Fruit fly (Drosophila melanogaster) whole organism, embryonic: Measurements from ENCODE around the gene ND-39.

Experiments
- Asciz ChIP-seq: fragments of 200-800 bp; sonication (Bioruptor generic); optimal IDR thresholded peaks from 2 replicates; lab custom pipeline; 2017; ENCODE audit warnings: missing biosample characterization, mild to moderate bottlenecking, missing genetic modification characterization, missing genetic modification reagents
- CG10147 ChIP-seq: fragments of 200-800 bp; sonication (Bioruptor generic); optimal IDR thresholded peaks from 2 replicates; lab custom pipeline; 2019; ENCODE audit warnings: missing biosample characterization, mild to moderate bottlenecking, missing genetic modification characterization, moderate library complexity
- CG10267 ChIP-seq: fragments of 200-800 bp; sonication (Bioruptor generic); optimal IDR thresholded peaks from 2 replicates; lab custom pipeline; 2018; ENCODE audit warnings: missing biosample characterization, mild to moderate bottlenecking, missing genetic modification characterization, moderate library complexity
- CG10543 ChIP-seq: fragments of 200-800 bp; sonication (Bioruptor generic); optimal IDR thresholded peaks from 3 replicates; lab custom pipeline; 2017; ENCODE audit warnings: missing biosample characterization, mild to moderate bottlenecking, missing genetic modification characterization, moderate library complexity
- CG10979 ChIP-seq: fragments of 200-800 bp; sonication (Bioruptor generic); optimal IDR thresholded peaks from 2 replicates; lab custom pipeline; 2018; ENCODE audit warnings: missing biosample characterization, mild to moderate bottlenecking, missing genetic modification characterization, moderate library complexity
- CG11093 ChIP-seq: fragments of 200-800 bp; sonication (Bioruptor generic); IDR thresholded peaks from 3 replicates; pipeline ENCODE4 v1.3.6; 2022; ENCODE audit warnings: missing biosample characterization, missing genetic modification characterization
- CG11247 ChIP-seq: fragments of 200-800 bp; sonication (Bioruptor generic); IDR thresholded peaks from 2 replicates; pipeline ENCODE4 v1.3.6; 2022; ENCODE audit warnings: missing biosample characterization, missing genetic modification characterization
- CG11504 ChIP-seq: fragments of 200-800 bp; sonication (Bioruptor generic); optimal IDR thresholded peaks from 3 replicates; lab custom pipeline; 2019; ENCODE audit warnings: missing biosample characterization, mild to moderate bottlenecking, missing genetic modification characterization, moderate library complexity
- CG13894 ChIP-seq: fragments of 200-800 bp; sonication (Bioruptor generic); optimal IDR thresholded peaks from 3 replicates; lab custom pipeline; 2018; ENCODE audit warnings: missing biosample characterization, mild to moderate bottlenecking, missing genetic modification characterization, moderate library complexity
- CG16815 ChIP-seq: fragments of 200-800 bp; sonication (Bioruptor generic); optimal IDR thresholded peaks from 3 replicates; lab custom pipeline; 2017; ENCODE audit warnings: missing biosample characterization, mild to moderate bottlenecking, missing genetic modification characterization
- CG17829 ChIP-seq: fragments of 200-800 bp; optimal IDR thresholded peaks from 2 replicates; lab custom pipeline; 2019; ENCODE audit warnings: missing biosample characterization, mild to moderate bottlenecking, missing genetic modification characterization, moderate library complexity
- CG1792 ChIP-seq: fragments of 200-800 bp; sonication (Bioruptor generic); optimal IDR thresholded peaks from 2 replicates; lab custom pipeline; 2016; ENCODE audit warnings: missing biosample characterization, missing genetic modification characterization
- CG30403 ChIP-seq: fragments of 200-800 bp; sonication (Bioruptor generic); optimal IDR thresholded peaks from 3 replicates; lab custom pipeline; 2016; ENCODE audit warnings: missing biosample characterization, missing genetic modification characterization
- CG31441 ChIP-seq: fragments of 200-800 bp; sonication (Bioruptor generic); IDR thresholded peaks from 2 replicates; pipeline ENCODE4 v1.3.6; 2022; ENCODE audit warnings: missing biosample characterization, missing genetic modification characterization
- CG32767 ChIP-seq: fragments of 200-800 bp; sonication (Bioruptor generic); IDR thresholded peaks from 2 replicates; pipeline ENCODE4 v1.3.6; 2022; ENCODE audit warnings: missing biosample characterization, missing genetic modification characterization
- CG34422 ChIP-seq: fragments of 200-800 bp; sonication (Bioruptor generic); IDR thresholded peaks from 3 replicates; pipeline ENCODE4 v1.3.6; 2022; ENCODE audit warnings: missing biosample characterization, missing genetic modification characterization
- CG4730 ChIP-seq: fragments of 200-800 bp; sonication (Bioruptor generic); IDR thresholded peaks from 2 replicates; pipeline ENCODE4 v1.3.6; 2022; ENCODE audit warnings: missing biosample characterization, missing genetic modification characterization
- CG6689 ChIP-seq: fragments of 200-800 bp; sonication (Bioruptor generic); IDR thresholded peaks from 2 replicates; pipeline ENCODE4 v1.3.6; 2022; ENCODE audit warnings: missing biosample characterization, missing genetic modification characterization
- CG6854 ChIP-seq: fragments of 200-800 bp; sonication (Bioruptor generic); optimal IDR thresholded peaks from 3 replicates; lab custom pipeline; 2017; ENCODE audit warnings: missing biosample characterization, mild to moderate bottlenecking, missing genetic modification characterization
- CG7928 ChIP-seq: fragments of 200-800 bp; sonication (Bioruptor generic); optimal IDR thresholded peaks from 2 replicates; lab custom pipeline; 2017; ENCODE audit warnings: missing biosample characterization, mild to moderate bottlenecking, missing genetic modification characterization
- CG8359 ChIP-seq: fragments of 200-800 bp; sonication (Bioruptor generic); optimal IDR thresholded peaks from 2 replicates; lab custom pipeline; 2017; ENCODE audit warnings: missing biosample characterization, mild to moderate bottlenecking, missing genetic modification characterization, borderline replicate concordance
- CG9215 ChIP-seq: fragments of 200-800 bp; sonication (Bioruptor generic); IDR thresholded peaks from 2 replicates; pipeline ENCODE4 v1.3.6; 2022; ENCODE audit warnings: missing biosample characterization, missing genetic modification characterization
- CG9932 ChIP-seq: fragments of 200-800 bp; sonication (Bioruptor generic); IDR thresholded peaks from 2 replicates; pipeline ENCODE4 v1.3.6; 2022; ENCODE audit warnings: missing biosample characterization, missing genetic modification characterization
- CHES-1-like ChIP-seq: fragments of 200-800 bp; sonication (Bioruptor generic); optimal IDR thresholded peaks from 2 replicates; lab custom pipeline; 2016; ENCODE audit warnings: missing biosample characterization, missing genetic modification characterization
- Dek ChIP-seq: fragments of 200-800 bp; sonication (Bioruptor generic); optimal IDR thresholded peaks from 3 replicates; lab custom pipeline; 2019; ENCODE audit warnings: missing biosample characterization, mild to moderate bottlenecking, missing genetic modification characterization, moderate library complexity
- E2f1 ChIP-seq: fragments of 200-800 bp; sonication (Bioruptor generic); IDR thresholded peaks from 2 replicates; pipeline ENCODE4 v1.3.6; 2022; ENCODE audit warnings: missing biosample characterization, missing genetic modification characterization
- Ets65A ChIP-seq: fragments of 200-800 bp; sonication (Bioruptor generic); peaks from one replicate; lab custom pipeline; 2016; ENCODE audit warnings: missing biosample characterization, missing genetic modification characterization
- Gug ChIP-seq: fragments of 200-800 bp; sonication (Bioruptor generic); IDR thresholded peaks from 4 replicates; pipeline ENCODE4 v1.3.6; 2022; ENCODE audit warnings: missing biosample characterization, missing genetic modification characterization
- Mes4 ChIP-seq: fragments of 200-800 bp; sonication (Bioruptor generic); optimal IDR thresholded peaks from 2 replicates; lab custom pipeline; 2016; ENCODE audit warnings: missing biosample characterization, missing genetic modification characterization
- Oaz ChIP-seq: fragments of 200-800 bp; sonication (Bioruptor generic); IDR thresholded peaks from 2 replicates; pipeline ENCODE4 v1.3.6; 2022; ENCODE audit warnings: missing biosample characterization, missing genetic modification characterization
- PHDP ChIP-seq: fragments of 200-800 bp; sonication (Bioruptor generic); optimal IDR thresholded peaks from 3 replicates; lab custom pipeline; 2018; ENCODE audit warnings: missing biosample characterization, mild to moderate bottlenecking, missing genetic modification characterization, moderate library complexity
- Trl ChIP-seq, 3 experiments: fragments of >200 bp in 2 of 3; fragments of 200-800 bp in 1 of 3; sonication (Bioruptor generic) in 1 of 3; optimal IDR thresholded peaks; 2 replicates in 1 of 3; 3 replicates in 2 of 3; lab custom pipeline; 2016 to 2017; ENCODE audit warnings: missing biosample characterization in 1 of 3, missing genetic modification characterization in 1 of 3
- cad ChIP-seq: fragments of >200 bp; optimal IDR thresholded peaks from 2 replicates; lab custom pipeline; 2017; ENCODE audit warnings: missing biosample characterization, missing genetic modification characterization
- cas ChIP-seq: fragments of 200-800 bp; sonication (Bioruptor generic); IDR thresholded peaks from 2 replicates; pipeline ENCODE4 v1.3.6; 2022; ENCODE audit warnings: missing biosample characterization, missing genetic modification characterization
- caup ChIP-seq: fragments of 200-800 bp; sonication (Bioruptor generic); optimal IDR thresholded peaks from 3 replicates; lab custom pipeline; 2017; ENCODE audit warnings: missing biosample characterization, mild to moderate bottlenecking, missing genetic modification characterization, moderate library complexity; ENCODE audit not compliant: severe bottlenecking
- dm ChIP-seq: fragments of 200-800 bp; sonication (Bioruptor generic); optimal IDR thresholded peaks from 3 replicates; lab custom pipeline; 2016; ENCODE audit warnings: missing biosample characterization, missing genetic modification characterization
- ems ChIP-seq: fragments of 200-800 bp; sonication (Bioruptor generic); optimal IDR thresholded peaks from 3 replicates; lab custom pipeline; 2016; ENCODE audit warnings: missing biosample characterization, missing genetic modification characterization
- fu2 ChIP-seq: fragments of 200-800 bp; sonication (Bioruptor generic); optimal IDR thresholded peaks from 2 replicates; lab custom pipeline; 2016; ENCODE audit warnings: missing biosample characterization, missing genetic modification characterization
- gsb ChIP-seq: fragments of 200-800 bp; sonication (Bioruptor generic); IDR thresholded peaks from 2 replicates; pipeline ENCODE4 v1.3.6; 2022; ENCODE audit warnings: missing biosample characterization, missing genetic modification characterization
- hb ChIP-seq: fragments of 200-800 bp; sonication (Bioruptor generic); IDR thresholded peaks from 3 replicates; pipeline ENCODE4 v1.3.6; 2022; ENCODE audit warnings: missing biosample characterization, missing genetic modification characterization; ENCODE audit not compliant: partially characterized antibody
- hth ChIP-seq: fragments of >200 bp; optimal IDR thresholded peaks from 2 replicates; lab custom pipeline; 2017; ENCODE audit warnings: inconsistent platforms
- ind ChIP-seq: fragments of 200-800 bp; sonication (Bioruptor generic); optimal IDR thresholded peaks from 3 replicates; lab custom pipeline; 2016; ENCODE audit warnings: missing biosample characterization, missing genetic modification characterization
- jumu ChIP-seq: fragments of 200-800 bp; sonication (Bioruptor generic); optimal IDR thresholded peaks from 3 replicates; lab custom pipeline; 2016; ENCODE audit warnings: missing biosample characterization, missing genetic modification characterization
- knrl ChIP-seq: fragments of 200-800 bp; sonication (Bioruptor generic); IDR thresholded peaks from 3 replicates; pipeline ENCODE4 v1.3.6; 2022; ENCODE audit warnings: missing biosample characterization, missing genetic modification characterization; ENCODE audit not compliant: partially characterized antibody
- mirr ChIP-seq: fragments of 200-800 bp; sonication (Bioruptor generic); optimal IDR thresholded peaks from 3 replicates; lab custom pipeline; 2018; ENCODE audit warnings: missing biosample characterization, mild to moderate bottlenecking, missing genetic modification characterization
- nmo ChIP-seq: fragments of 200-800 bp; sonication (Bioruptor generic); optimal IDR thresholded peaks from 2 replicates; lab custom pipeline; 2018; ENCODE audit warnings: missing biosample characterization, mild to moderate bottlenecking, missing genetic modification characterization, moderate library complexity
- odd ChIP-seq: fragments of 200-800 bp; sonication (Bioruptor generic); optimal IDR thresholded peaks from 2 replicates; lab custom pipeline; 2017; ENCODE audit warnings: missing biosample characterization, mild to moderate bottlenecking, missing genetic modification characterization
- pum ChIP-seq: fragments of 200-800 bp; sonication (Bioruptor generic); optimal IDR thresholded peaks from 2 replicates; lab custom pipeline; 2016; ENCODE audit warnings: missing biosample characterization, missing genetic modification characterization
- zen ChIP-seq: fragments of 200-800 bp; sonication (Bioruptor generic); optimal IDR thresholded peaks from 3 replicates; lab custom pipeline; 2018; ENCODE audit warnings: missing biosample characterization, mild to moderate bottlenecking, missing genetic modification characterization, moderate library complexity

ND-39 gene

DNA sequence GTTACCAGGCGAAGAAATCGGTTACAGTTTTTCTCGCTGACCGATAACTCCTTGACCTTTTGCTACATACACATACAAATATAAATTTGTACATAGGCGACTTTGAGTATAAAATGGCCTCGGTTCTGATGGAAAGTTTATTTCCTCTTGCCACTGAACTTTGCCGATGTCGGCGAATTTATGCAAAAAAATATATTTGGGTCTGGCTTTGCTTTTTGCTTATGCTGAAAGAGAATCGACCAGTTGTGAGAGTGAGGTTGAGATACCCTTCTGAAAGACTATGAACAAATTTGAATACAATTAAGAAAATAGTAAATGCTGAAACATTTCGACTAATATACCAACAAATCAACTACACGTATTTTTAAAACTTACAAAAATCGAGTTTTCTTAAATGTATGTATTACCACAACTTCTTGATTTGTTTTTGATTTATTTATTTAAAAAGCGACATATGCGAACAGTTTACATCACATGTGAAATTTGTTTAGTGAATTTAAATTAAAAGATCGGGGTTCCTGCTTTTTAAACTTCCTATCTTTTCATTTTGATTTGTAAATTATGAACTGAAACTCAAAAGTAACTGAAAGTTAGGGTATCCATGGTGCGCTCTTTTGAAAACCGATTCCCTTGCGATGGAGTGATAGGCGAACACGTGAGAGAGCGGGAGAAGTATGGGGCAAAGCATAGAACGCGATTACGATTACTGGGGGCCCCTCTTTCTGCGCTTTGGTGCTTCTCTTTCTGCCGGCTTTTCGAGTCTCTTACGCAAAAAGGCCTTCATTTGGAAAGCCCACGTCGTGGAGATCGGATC lies 17.4 kb downstream of the ND-39 start (continued):
- peak; percentile 75 for TF ChIP-seq CG31441
- peak; percentile 89 for TF ChIP-seq CG10147 (GFP tag; lab: Kevin White, UChicago)
- TF ChIP-seq CG6689 = no peak
- peak; percentile 88 for TF ChIP-seq CG30403 (GFP tag; lab: Kevin White, UChicago)
- peak; percentile 77 for TF ChIP-seq CHES-1-like (GFP tag; lab: Kevin White, UChicago)
- no peak for TF ChIP-seq CG11093 (GFP tag; lab: Robert Waterston, UW)
- TF ChIP-seq cad = no peak
- no peak for TF ChIP-seq cas (GFP tag; lab: Robert Waterston, UW)
- peak; percentile 81 for TF ChIP-seq CG17829 (tag; lab: Kevin White, UChicago)
- TF ChIP-seq CG13894 (tag; lab: Kevin White, UChicago) = peak; percentile 55
- peak; percentile 58 for TF ChIP-seq fu2
- peak; percentile 25 for TF ChIP-seq zen (tag; lab: Kevin White, UChicago)
- TF ChIP-seq ind = peak; percentile 63
- TF ChIP-seq Gug (GFP tag; lab: Robert Waterston, UW) = no peak
- TF ChIP-seq jumu = peak; percentile 37
- TF ChIP-seq dm (GFP tag; lab: Kevin White, UChicago) = peak; percentile 14
- TF ChIP-seq CG7928 (GFP tag; lab: Kevin White, UChicago) = peak; percentile 56
- TF ChIP-seq CG11504 = peak; percentile 85
- peak; percentile 62 for TF ChIP-seq pum (GFP tag; lab: Kevin White, UChicago)
- TF ChIP-seq Asciz (GFP tag; lab: Kevin White, UChicago) = peak; percentile 85
- peak; percentile 18 for TF ChIP-seq CG8359 (GFP tag; lab: Kevin White, UChicago)
- TF ChIP-seq ems (GFP tag; lab: Kevin White, UChicago) = peak; percentile 63
- TF ChIP-seq mirr (GFP tag; lab: Kevin White, UChicago) = no peak
- no peak for TF ChIP-seq knrl (GFP tag; lab: Robert Waterston, UW)
- peak; percentile 60 for TF ChIP-seq Ets65A (GFP tag; lab: Kevin White, UChicago)
- TF ChIP-seq gsb = no peak
- TF ChIP-seq CG16815 = peak; percentile 80
- TF ChIP-seq CG11247 (GFP tag; lab: Robert Waterston, UW) = no peak
- 0 out of 2 replicates have a peak, but pooled peaks have one; percentile 22 for TF ChIP-seq CG4730 (GFP tag; lab: Robert Waterston, UW)
- TF ChIP-seq caup (GFP tag; lab: Kevin White, UChicago) = peak; percentile 78
- TF ChIP-seq hth (lab: Kevin White, UChicago) = no peak
- no peak for TF ChIP-seq hb (GFP tag; lab: Robert Waterston, UW)
- TF ChIP-seq Dek (tag; lab: Kevin White, UChicago) = peak; percentile 78
- no peak for TF ChIP-seq CG34422 (GFP tag; lab: Robert Waterston, UW)
- peak; percentile 48 for TF ChIP-seq CG9215 (GFP tag; lab: Robert Waterston, UW)
- peak; percentile 45 for TF ChIP-seq Mes4 (GFP tag; lab: Kevin White, UChicago)
- no peak for TF ChIP-seq Oaz
- TF ChIP-seq nmo = peak; percentile 89
- TF ChIP-seq CG10267 = peak; percentile 82
- TF ChIP-seq Trl (optimal IDR thresholded peaks at IDR 0.05; lab: Kevin White, UChicago) = peak; percentile 65 to 74
- peak; percentile 66 for TF ChIP-seq Trl (GFP tag; optimal IDR thresholded peaks at IDR 0.05; lab: Kevin White, UChicago)
- peak; percentile 83 for TF ChIP-seq CG10979 (tag; lab: Kevin White, UChicago)
- peak; percentile 87 for TF ChIP-seq CG10543 (GFP tag; lab: Kevin White, UChicago)
- peak; percentile 36 for TF ChIP-seq CG1792 (GFP tag; lab: Kevin White, UChicago)
- TF ChIP-seq PHDP (tag; lab: Kevin White, UChicago) = peak; percentile 81
- TF ChIP-seq CG6854 (GFP tag; lab: Kevin White, UChicago) = peak; percentile 67
- TF ChIP-seq odd (GFP tag; lab: Kevin White, UChicago) = peak; percentile 77
- TF ChIP-seq E2f1 (GFP tag; lab: Robert Waterston, UW) = no peak
- TF ChIP-seq CG32767 = peak; percentile 60; the same call in 1 of the 2 replicates
- TF ChIP-seq CG9932 (GFP tag; lab: Robert Waterston, UW) = peak; percentile 54
